Fruit fly (Drosophila melanogaster) whole organism, embryonic: ENCODE results near the gene Rab3-GAP.

Source experiments
- CG17612 ChIP-seq: fragments of 200-800 bp; sonication (Bioruptor generic); IDR thresholded peaks from 2 replicates; pipeline ENCODE4 v1.3.6; 2022; ENCODE audit warnings: missing biosample characterization, missing genetic modification characterization
- Lpt ChIP-seq: fragments of >200 bp; optimal IDR thresholded peaks from 2 replicates; lab custom pipeline; 2018; ENCODE audit warnings: missing biosample characterization, missing genetic modification characterization
- btn ChIP-seq: fragments of 200-800 bp; sonication (Bioruptor generic); optimal IDR thresholded peaks from 2 replicates; lab custom pipeline; 2016; ENCODE audit warnings: missing biosample characterization, missing genetic modification characterization
- chinmo ChIP-seq: fragments of 200-800 bp; sonication (Bioruptor generic); IDR thresholded peaks from 4 replicates; pipeline ENCODE4 v1.3.6; 2022; ENCODE audit warnings: missing biosample characterization, missing genetic modification characterization; ENCODE audit not compliant: partially characterized antibody
- h ChIP-seq: fragments of >200 bp; optimal IDR thresholded peaks from 2 replicates; lab custom pipeline; 2017
- sqz ChIP-seq: fragments of 200-800 bp; sonication (Bioruptor generic); optimal IDR thresholded peaks from 3 replicates; lab custom pipeline; 2018; ENCODE audit warnings: missing biosample characterization, mild to moderate bottlenecking, missing genetic modification characterization
- zfh2 ChIP-seq: fragments of 200-800 bp; sonication (Bioruptor generic); optimal IDR thresholded peaks from 2 replicates; lab custom pipeline; 2016; ENCODE audit warnings: missing biosample characterization, missing genetic modification characterization

- TF ChIP-seq h (lab: Kevin White, UChicago) = no peak
- no peak for TF ChIP-seq CG17612 (GFP tag; lab: Robert Waterston, UW)
- TF ChIP-seq Lpt (GFP tag; lab: Kevin White, UChicago) = no peak
- no peak for TF ChIP-seq chinmo (GFP tag; lab: Robert Waterston, UW)
- TF ChIP-seq sqz (GFP tag; lab: Kevin White, UChicago) = peak; percentile 59
- no peak for TF ChIP-seq btn (GFP tag; lab: Kevin White, UChicago)
- TF ChIP-seq zfh2 (GFP tag; lab: Kevin White, UChicago) = peak; percentile 81
Observed at dm6 chr2L:12010877-12011666, 51.9 kb downstream of the Rab3-GAP start.
